Worm (Caenorhabditis elegans) whole organism, early embryonic: ENCODE measurements around the gene K03H9.3.

ENCODE experiments used
- B0310.2 ChIP-seq: sonication (generic microtip); optimal IDR thresholded peaks from 2 replicates; lab custom pipeline; 2016; ENCODE audit warnings: mild to moderate bottlenecking, missing genetic modification characterization, missing compliant biosample characterization
- F13C5.2 ChIP-seq: sonication (generic microtip); optimal IDR thresholded peaks from 2 replicates; lab custom pipeline; 2017; ENCODE audit warnings: mild to moderate bottlenecking, missing genetic modification characterization, inconsistent platforms, missing compliant biosample characterization
- aly-1 ChIP-seq: sonication (generic microtip); optimal IDR thresholded peaks from 2 replicates; lab custom pipeline; 2016; ENCODE audit warnings: missing genetic modification characterization, missing compliant biosample characterization
- ama-1 ChIP-seq: fragments of 150-350 bp; optimal IDR thresholded peaks from 2 replicates; lab custom pipeline; 2014
- ceh-13 ChIP-seq: fragments of 200-800 bp; sonication (Bioruptor generic); optimal IDR thresholded peaks from 2 replicates; lab custom pipeline; 2018; ENCODE audit warnings: mild to moderate bottlenecking, missing genetic modification characterization, missing compliant biosample characterization
- ceh-36 ChIP-seq: sonication (generic microtip); optimal IDR thresholded peaks from 2 replicates; lab custom pipeline; 2016; ENCODE audit warnings: missing genetic modification characterization, inconsistent platforms, missing compliant biosample characterization
- ets-7 ChIP-seq: sonication (generic microtip); optimal IDR thresholded peaks from 2 replicates; lab custom pipeline; 2016; ENCODE audit warnings: missing genotype, missing genetic modification characterization, missing compliant biosample characterization
- flt-1 ChIP-seq: fragments of 200-800 bp; sonication (Bioruptor generic); IDR thresholded peaks from 2 replicates; pipeline ENCODE4 v1.3.6; 2022; ENCODE audit warnings: missing genetic modification characterization, missing compliant biosample characterization
- hmbx-1 ChIP-seq: sonication (generic microtip); optimal IDR thresholded peaks from 2 replicates; lab custom pipeline; 2016; ENCODE audit warnings: mild to moderate bottlenecking, missing genetic modification characterization, missing compliant biosample characterization
- hmg-4 ChIP-seq: fragments of 200-800 bp; sonication (Bioruptor generic); optimal IDR thresholded peaks from 2 replicates; lab custom pipeline; 2018; ENCODE audit warnings: mild to moderate bottlenecking, missing genetic modification characterization, missing compliant biosample characterization
- hnd-1 ChIP-seq: sonication (generic microtip); optimal IDR thresholded peaks from 2 replicates; lab custom pipeline; 2016; ENCODE audit warnings: missing genetic modification characterization, missing compliant biosample characterization
- pes-1 ChIP-seq: fragments of 200-800 bp; sonication (Bioruptor generic); IDR thresholded peaks from 2 replicates; pipeline ENCODE4 v1.3.6; 2022; ENCODE audit warnings: missing genetic modification reagents, missing genetic modification characterization, missing compliant biosample characterization
- scrt-1 ChIP-seq: fragments of 200-800 bp; sonication (Bioruptor generic); IDR thresholded peaks from 2 replicates; pipeline ENCODE4 v1.3.6; 2022; ENCODE audit warnings: missing genetic modification characterization, missing compliant biosample characterization
- sea-1 ChIP-seq: fragments of 200-800 bp; sonication (Bioruptor generic); conservative IDR thresholded peaks from 2 replicates; pipeline ENCODE4 v1.3.6; 2022; ENCODE audit warnings: missing genetic modification characterization, missing compliant biosample characterization
- tbx-11 ChIP-seq: fragments of 200-800 bp; sonication (Bioruptor generic); IDR thresholded peaks from 2 replicates; pipeline ENCODE4 v1.3.6; 2022; ENCODE audit warnings: missing genetic modification characterization, missing compliant biosample characterization
- tbx-37 ChIP-seq: fragments of 200-800 bp; sonication (Bioruptor generic); conservative IDR thresholded peaks from 2 replicates; pipeline ENCODE4 v1.3.6; 2022; ENCODE audit warnings: missing genetic modification reagents, missing genetic modification characterization, missing compliant biosample characterization
- tra-4 ChIP-seq: sonication (generic microtip); optimal IDR thresholded peaks from 2 replicates; lab custom pipeline; 2017; ENCODE audit warnings: missing genetic modification characterization, missing compliant biosample characterization

Gene K03H9.3

ce11 chrII:6419163-6419562, 3.7 kb upstream of the K03H9.3 start:
- TF ChIP-seq B0310.2 (tag; lab: Kevin White, UChicago) (no peak), hmg-4 (no peak), flt-1 (no peak), tbx-11 (GFP tag; lab: Robert Waterston, UW) (no peak), hmbx-1 (tag; lab: Kevin White, UChicago) (no peak), ets-7 (tag; lab: Kevin White, UChicago) (no peak), sea-1 (GFP tag; lab: Robert Waterston, UW) (no peak), tra-4 (tag; lab: Kevin White, UChicago) (no peak), pes-1 (GFP tag; lab: Robert Waterston, UW) (no peak), tbx-37 (GFP tag; lab: Robert Waterston, UW) (no peak), hnd-1 (tag; lab: Kevin White, UChicago) (no peak), ceh-13 (no peak)

DNA sequence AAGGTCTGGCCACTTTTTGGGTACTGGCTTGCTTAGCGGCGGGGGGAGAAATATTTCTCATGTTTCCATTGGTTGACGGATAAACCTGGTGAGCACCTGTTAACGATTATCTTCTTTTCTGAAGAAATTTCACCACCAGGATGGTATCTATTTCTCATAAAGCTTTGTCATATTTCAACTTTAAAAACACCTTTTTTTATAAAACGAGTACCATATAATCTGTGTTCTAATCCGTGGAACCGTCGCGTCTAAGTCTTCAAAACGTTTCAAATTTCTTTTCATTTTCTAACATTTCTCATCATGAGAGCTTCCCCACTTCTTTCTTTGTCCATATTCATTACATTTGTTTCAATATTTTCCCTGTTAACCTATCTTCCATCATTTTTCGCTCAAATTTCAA, 3.1 kb downstream of the K03H9.3 start, which contains the start of gene col-75:
col-75 (plus strand) TSS at position 301 of the 400 bp plus-strand sequence.
- TF ChIP-seq ceh-36 (tag; lab: Kevin White, UChicago): no peak
- no peak for TF ChIP-seq tra-4 (tag; lab: Kevin White, UChicago)
- no peak for TF ChIP-seq hmbx-1 (tag; lab: Kevin White, UChicago)
- no peak for TF ChIP-seq B0310.2 (tag; lab: Kevin White, UChicago)

DNA sequence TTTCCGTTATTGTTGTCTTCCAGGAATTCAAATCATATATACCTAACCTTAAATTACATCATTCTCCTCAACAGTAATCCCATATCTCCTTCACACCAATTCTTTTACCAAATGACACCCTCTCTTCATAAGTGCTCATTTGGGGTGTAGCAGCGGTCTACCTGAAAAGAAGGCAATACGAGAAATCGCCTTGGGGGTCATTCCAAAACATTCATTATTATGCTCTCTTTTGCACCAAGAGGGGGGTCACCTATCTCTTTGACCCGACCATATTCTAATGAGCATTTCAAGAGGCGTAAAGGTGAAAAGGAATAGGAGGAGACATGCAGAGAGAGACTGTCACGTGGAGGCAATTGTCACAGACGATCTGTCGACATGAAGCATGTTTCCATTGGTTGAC, 13.9 kb downstream of the K03H9.3 start:
- TF ChIP-seq tbx-37 (GFP tag; lab: Robert Waterston, UW) (no peak), aly-1 (no peak), F13C5.2 (no peak), pes-1 (GFP tag; lab: Robert Waterston, UW) (no peak), sea-1 (GFP tag; lab: Robert Waterston, UW) (no peak), scrt-1 (GFP tag; lab: Robert Waterston, UW) (no peak), flt-1 (no peak), B0310.2 (tag; lab: Kevin White, UChicago) (no peak), ets-7 (tag; lab: Kevin White, UChicago) (no peak), tra-4 (tag; lab: Kevin White, UChicago) (no peak), ceh-13 (no peak), hnd-1 (tag; lab: Kevin White, UChicago) (no peak), ama-1 (no peak), hmg-4 (no peak), ceh-36 (tag; lab: Kevin White, UChicago) (no peak), tbx-11 (GFP tag; lab: Robert Waterston, UW) (no peak)

ce11 chrII:6441128-6441527, 18.2 kb downstream of the K03H9.3 start, which contains the start of gene cutl-16:
TSS of gene cutl-16 (plus strand) at chrII:6441428.
- TF ChIP-seq hmg-4 (no peak), tbx-37 (GFP tag; lab: Robert Waterston, UW) (no peak), ceh-36 (tag; lab: Kevin White, UChicago) (no peak), sea-1 (GFP tag; lab: Robert Waterston, UW) (no peak), tra-4 (tag; lab: Kevin White, UChicago) (no peak), ama-1 (no peak), aly-1 (no peak), hnd-1 (tag; lab: Kevin White, UChicago) (no peak), ceh-13 (no peak)

DNA sequence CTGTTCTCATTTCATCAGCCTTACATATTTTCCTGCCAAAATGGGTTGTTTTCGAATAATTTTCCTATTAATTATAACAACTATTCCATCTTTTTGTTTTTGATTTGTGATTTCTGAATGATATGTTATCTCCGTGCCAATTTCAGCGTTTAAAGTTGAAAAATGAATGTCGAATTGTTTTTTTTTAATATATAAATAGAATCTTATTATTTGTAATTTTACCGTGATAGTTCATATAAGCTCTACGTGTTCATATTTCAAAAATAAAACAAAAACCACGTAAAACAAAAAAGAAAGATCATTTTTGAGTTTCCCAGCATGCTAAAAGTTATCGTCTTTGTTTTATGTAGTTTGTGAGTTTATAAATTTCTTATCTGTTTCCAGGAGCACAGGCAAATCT, 20.8 kb downstream of the K03H9.3 start, which contains the start of gene K06A1.2:
K06A1.2 (plus strand) TSS at position 301 of the 400 bp plus-strand sequence.
- TF ChIP-seq ceh-36 (tag; lab: Kevin White, UChicago) (no peak), ets-7 (tag; lab: Kevin White, UChicago) (no peak)

DNA sequence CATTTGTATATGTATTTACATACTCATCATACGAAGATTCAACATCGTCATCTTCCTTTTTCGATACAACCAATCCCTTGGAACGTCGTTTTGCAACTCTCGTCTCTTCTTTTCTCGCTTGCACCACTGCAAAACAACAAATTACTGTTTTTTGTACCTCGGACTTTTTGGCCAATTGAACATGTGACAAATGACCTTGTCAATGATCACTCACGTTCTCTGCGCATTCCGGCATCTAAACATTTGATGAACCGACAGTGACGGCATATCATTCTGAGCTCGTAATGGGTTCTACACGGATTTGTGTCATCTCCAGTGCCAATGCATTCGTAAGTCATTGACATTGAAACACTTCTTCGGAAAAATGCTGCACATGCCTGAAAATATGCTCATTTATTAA, 25.3 kb downstream of the K03H9.3 start:
- TF ChIP-seq hmbx-1 (tag; lab: Kevin White, UChicago) (no peak), tra-4 (tag; lab: Kevin White, UChicago) (no peak), ceh-36 (tag; lab: Kevin White, UChicago) (no peak), aly-1 (no peak), hnd-1 (tag; lab: Kevin White, UChicago) (no peak), scrt-1 (GFP tag; lab: Robert Waterston, UW) (no peak), B0310.2 (tag; lab: Kevin White, UChicago) (no peak), ama-1 (no peak), F13C5.2 (no peak), sea-1 (GFP tag; lab: Robert Waterston, UW) (no peak), ets-7 (tag; lab: Kevin White, UChicago) (no peak), flt-1 (no peak), ceh-13 (no peak), tbx-37 (GFP tag; lab: Robert Waterston, UW) (no peak), pes-1 (GFP tag; lab: Robert Waterston, UW) (no peak)

- TF ChIP-seq ama-1 (no peak), tra-4 (tag; lab: Kevin White, UChicago) (no peak), flt-1 (no peak), ceh-36 (tag; lab: Kevin White, UChicago) (no peak), sea-1 (GFP tag; lab: Robert Waterston, UW) (no peak), pes-1 (GFP tag; lab: Robert Waterston, UW) (no peak), B0310.2 (tag; lab: Kevin White, UChicago) (no peak), scrt-1 (GFP tag; lab: Robert Waterston, UW) (no peak), aly-1 (no peak), hmg-4 (no peak), hnd-1 (tag; lab: Kevin White, UChicago) (no peak), tbx-11 (GFP tag; lab: Robert Waterston, UW) (no peak), ets-7 (tag; lab: Kevin White, UChicago) (no peak), tbx-37 (GFP tag; lab: Robert Waterston, UW) (no peak), hmbx-1 (tag; lab: Kevin White, UChicago) (no peak), ceh-13 (no peak), F13C5.2 (no peak)
Observed at ce11 chrII:6448656-6449055, 25.7 kb downstream of the K03H9.3 start.

ce11 chrII:6449656-6450055, 26.7 kb downstream of the K03H9.3 start, which contains the start of gene nhr-22:
TSS of gene nhr-22 (minus strand) at chrII:6449792.
- no peak for TF ChIP-seq tra-4 (tag; lab: Kevin White, UChicago)
- no peak for TF ChIP-seq pes-1 (GFP tag; lab: Robert Waterston, UW)
- no peak for TF ChIP-seq hmg-4
- no peak for TF ChIP-seq hmbx-1 (tag; lab: Kevin White, UChicago)
- TF ChIP-seq ceh-13: no peak
- TF ChIP-seq sea-1 (GFP tag; lab: Robert Waterston, UW): no peak
- no peak for TF ChIP-seq tbx-11 (GFP tag; lab: Robert Waterston, UW)
- TF ChIP-seq B0310.2 (tag; lab: Kevin White, UChicago): no peak
